Fruit fly (Drosophila melanogaster) whole organism, adult: ENCODE results near the gene sala.

ENCODE experiments used
- CG11617 ChIP-seq: fragments of 200-800 bp; sonication (Bioruptor generic); optimal IDR thresholded peaks from 2 replicates; lab custom pipeline; 2017; ENCODE audit warnings: mild to moderate bottlenecking, missing biosample characterization, missing genetic modification reagents, missing genetic modification characterization
- CG12768 ChIP-seq: fragments of 200-800 bp; sonication (Bioruptor generic); optimal IDR thresholded peaks from 2 replicates; lab custom pipeline; 2017; ENCODE audit warnings: missing biosample characterization, missing genetic modification characterization, mild to moderate bottlenecking, moderate library complexity, missing genetic modification reagents
- CG14711 ChIP-seq: fragments of 200-800 bp; sonication (Bioruptor generic); optimal IDR thresholded peaks from 2 replicates; lab custom pipeline; 2018; ENCODE audit warnings: missing biosample characterization, mild to moderate bottlenecking, missing genetic modification characterization, moderate library complexity
- CG1620 ChIP-seq: fragments of 200-800 bp; sonication (Bioruptor generic); optimal IDR thresholded peaks from 2 replicates; lab custom pipeline; 2016; ENCODE audit warnings: missing biosample characterization, missing genetic modification characterization
- CG33017 ChIP-seq: fragments of 200-800 bp; sonication (Bioruptor generic); optimal IDR thresholded peaks from 2 replicates; lab custom pipeline; 2018; ENCODE audit warnings: missing biosample characterization, mild to moderate bottlenecking, missing genetic modification characterization, moderate library complexity
- CG5204 ChIP-seq: fragments of 200-800 bp; sonication (Bioruptor generic); optimal IDR thresholded peaks from 2 replicates; lab custom pipeline; 2016; ENCODE audit warnings: missing biosample characterization, missing genetic modification characterization
- CG7045 ChIP-seq: fragments of 200-800 bp; sonication (Bioruptor generic); optimal IDR thresholded peaks from 2 replicates; lab custom pipeline; 2017; ENCODE audit warnings: missing biosample characterization, mild to moderate bottlenecking, missing genetic modification characterization
- CG7101 ChIP-seq: fragments of 200-800 bp; sonication (Bioruptor generic); optimal IDR thresholded peaks from 2 replicates; lab custom pipeline; 2018; ENCODE audit warnings: missing biosample characterization, mild to moderate bottlenecking, missing genetic modification characterization, moderate library complexity
- Clk ChIP-seq: fragments of 200-800 bp; sonication (Bioruptor generic); optimal IDR thresholded peaks from 2 replicates; lab custom pipeline; 2017; ENCODE audit warnings: missing biosample characterization, missing genetic modification characterization
- Crg-1 ChIP-seq: fragments of 200-800 bp; sonication (Bioruptor generic); optimal IDR thresholded peaks from 2 replicates; lab custom pipeline; 2016; ENCODE audit warnings: missing biosample characterization, missing genetic modification characterization
- Hr96 ChIP-seq: fragments of 200-800 bp; sonication (Bioruptor generic); optimal IDR thresholded peaks from 2 replicates; lab custom pipeline; 2016; ENCODE audit warnings: missing biosample characterization, missing genetic modification characterization
- Mnt ChIP-seq: fragments of 200-800 bp; sonication (Bioruptor generic); optimal IDR thresholded peaks from 2 replicates; lab custom pipeline; 2016; ENCODE audit warnings: missing biosample characterization, mild to moderate bottlenecking, missing genetic modification characterization
- bab1 ChIP-seq: fragments of 200-800 bp; sonication (Bioruptor generic); optimal IDR thresholded peaks from 3 replicates; lab custom pipeline; 2019; ENCODE audit warnings: missing biosample characterization, mild to moderate bottlenecking, missing genetic modification characterization, moderate library complexity
- cic ChIP-seq: fragments of 200-800 bp; sonication (Bioruptor generic); optimal IDR thresholded peaks from 2 replicates; lab custom pipeline; 2017; ENCODE audit warnings: missing biosample characterization, mild to moderate bottlenecking, missing genetic modification characterization, moderate library complexity
- cnc ChIP-seq, 2 experiments: fragments of >200 bp; optimal IDR thresholded peaks; 2 replicates each; lab custom pipeline; 2017
- kay ChIP-seq: fragments of 200-800 bp; sonication (Bioruptor generic); peaks from one replicate; lab custom pipeline; 2016; ENCODE audit warnings: missing biosample characterization, missing genetic modification characterization, borderline replicate concordance
- ovo ChIP-seq: fragments of 200-800 bp; sonication (Bioruptor generic); optimal IDR thresholded peaks from 2 replicates; lab custom pipeline; 2016; ENCODE audit warnings: missing biosample characterization, missing genetic modification characterization
- pad ChIP-seq: fragments of 200-800 bp; sonication (Bioruptor generic); optimal IDR thresholded peaks from 3 replicates; lab custom pipeline; 2017; ENCODE audit warnings: missing biosample characterization, missing genetic modification characterization, mild to moderate bottlenecking, moderate library complexity, missing genetic modification reagents
- tj ChIP-seq: fragments of 200-800 bp; sonication (Bioruptor generic); optimal IDR thresholded peaks from 3 replicates; lab custom pipeline; 2017; ENCODE audit warnings: missing biosample characterization, mild to moderate bottlenecking, missing genetic modification characterization, moderate library complexity
- toe ChIP-seq: fragments of 200-800 bp; sonication (Bioruptor generic); optimal IDR thresholded peaks from 2 replicates; lab custom pipeline; 2016; ENCODE audit warnings: missing biosample characterization, missing genetic modification characterization

The sala gene

DNA sequence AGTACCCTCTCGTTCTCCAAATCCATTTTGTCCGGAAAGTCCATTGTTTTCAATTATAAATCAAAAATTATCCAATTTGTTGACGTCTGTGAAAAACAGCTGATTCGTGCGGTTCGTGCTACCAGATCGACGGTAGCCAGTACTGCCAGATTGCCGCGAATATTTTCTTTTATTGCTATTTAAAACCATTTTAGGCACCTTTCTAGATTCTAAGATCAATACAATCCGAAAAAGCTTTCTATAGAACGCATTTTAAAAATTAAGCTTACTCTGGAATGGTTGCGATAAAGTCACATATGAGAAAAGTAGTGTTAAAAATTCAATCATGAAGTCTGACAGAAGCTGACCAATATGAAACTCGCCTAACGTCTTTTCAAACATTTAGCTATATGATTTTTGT lies 14.3 kb downstream of the sala start, which contains the start of gene Cog8:
Cog8 (minus strand) TSS at position 110 of the 400 bp plus-strand sequence.
- TF ChIP-seq cnc (optimal IDR thresholded peaks at IDR 0.05; lab: Kevin White, UChicago), result no peak
- TF ChIP-seq CG7101 (tag; lab: Kevin White, UChicago), result peak; percentile 22
- TF ChIP-seq CG5204 (GFP tag; lab: Kevin White, UChicago), result peak; percentile 34
- TF ChIP-seq Clk (GFP tag; lab: Kevin White, UChicago), result no peak
- no peak for TF ChIP-seq CG33017
- TF ChIP-seq CG14711 (tag; lab: Kevin White, UChicago), result peak; percentile 22
- peak; percentile 63 for TF ChIP-seq Crg-1
- no peak for TF ChIP-seq pad (GFP tag; lab: Kevin White, UChicago)
- peak; percentile 27 for TF ChIP-seq toe (GFP tag; lab: Kevin White, UChicago)
- no peak for TF ChIP-seq cic (GFP tag; lab: Kevin White, UChicago)
- TF ChIP-seq bab1 (GFP tag; lab: Kevin White, UChicago), result peak; percentile 27
- no peak for TF ChIP-seq tj (GFP tag; lab: Kevin White, UChicago)
- TF ChIP-seq ovo, result no peak
- peak; percentile 4 for TF ChIP-seq Mnt (GFP tag; lab: Kevin White, UChicago)
- TF ChIP-seq kay, result no peak
- TF ChIP-seq CG7045 (GFP tag; lab: Kevin White, UChicago), result no peak
- no peak for TF ChIP-seq CG11617 (GFP tag; lab: Kevin White, UChicago)
- no peak for TF ChIP-seq Hr96 (GFP tag; lab: Kevin White, UChicago)
- peak; percentile 39 for TF ChIP-seq CG1620 (GFP tag; lab: Kevin White, UChicago)
- TF ChIP-seq CG12768, result no peak

DNA sequence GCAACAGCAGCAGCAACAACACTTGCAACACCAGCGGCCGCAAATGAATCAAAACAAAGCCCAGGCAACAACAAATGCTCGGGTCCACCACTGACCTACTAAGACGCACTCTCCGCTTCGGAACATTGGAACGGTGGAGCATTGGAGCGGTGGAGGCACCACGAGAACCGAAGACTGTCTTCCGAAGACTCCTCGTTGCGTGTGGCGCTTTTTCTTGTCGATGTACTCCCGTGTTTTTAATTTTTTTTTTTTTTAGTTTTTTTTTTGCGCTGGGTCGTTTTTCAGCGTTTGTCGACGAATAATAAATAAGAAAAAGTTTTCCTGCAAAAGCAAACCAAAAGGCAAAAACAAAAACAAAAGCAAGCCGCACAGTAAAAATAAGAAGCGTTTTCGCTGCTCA lies 16.1 kb downstream of the sala start:
- TF ChIP-seq Mnt (GFP tag; lab: Kevin White, UChicago) (no peak), bab1 (GFP tag; lab: Kevin White, UChicago) (no peak), cnc (optimal IDR thresholded peaks at IDR 0.05; lab: Kevin White, UChicago) (no peak), Clk (GFP tag; lab: Kevin White, UChicago) (no peak), ovo (no peak), CG5204 (GFP tag; lab: Kevin White, UChicago) (no peak), CG7045 (GFP tag; lab: Kevin White, UChicago) (no peak), tj (GFP tag; lab: Kevin White, UChicago) (no peak)

DNA sequence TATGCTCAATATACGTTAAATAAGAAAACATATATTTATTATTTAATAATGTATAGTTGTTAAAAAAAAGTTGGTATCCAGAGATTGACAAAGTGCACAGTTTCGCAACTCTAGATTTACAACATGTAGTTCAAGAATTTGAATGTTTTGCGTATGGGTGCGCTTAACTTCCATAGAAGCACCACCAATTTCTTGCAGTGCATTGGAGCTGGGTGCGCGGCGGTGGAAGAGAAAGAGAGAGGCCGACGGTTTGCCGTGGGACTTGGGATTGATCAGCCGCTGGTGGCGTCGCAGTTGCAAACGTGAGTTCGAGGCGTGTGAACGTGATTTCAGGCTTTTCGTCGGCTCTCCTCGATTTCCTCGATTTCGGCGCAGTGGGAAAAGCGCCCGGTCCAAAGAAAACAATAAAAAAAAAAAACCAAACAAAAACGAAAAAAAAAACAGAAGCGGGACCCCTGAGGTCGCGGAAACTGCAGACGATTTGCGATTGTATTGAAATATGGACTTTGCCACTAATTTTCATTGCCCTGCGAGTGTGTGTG lies 17.0 kb downstream of the sala start, which contains the start of gene spz4:
spz4 (plus strand) TSS at position 289 of the 542 bp plus-strand sequence.
- TF ChIP-seq CG5204 (GFP tag; lab: Kevin White, UChicago), result no peak
- TF ChIP-seq CG14711 (tag; lab: Kevin White, UChicago), result no peak
- no peak for TF ChIP-seq ovo

DNA sequence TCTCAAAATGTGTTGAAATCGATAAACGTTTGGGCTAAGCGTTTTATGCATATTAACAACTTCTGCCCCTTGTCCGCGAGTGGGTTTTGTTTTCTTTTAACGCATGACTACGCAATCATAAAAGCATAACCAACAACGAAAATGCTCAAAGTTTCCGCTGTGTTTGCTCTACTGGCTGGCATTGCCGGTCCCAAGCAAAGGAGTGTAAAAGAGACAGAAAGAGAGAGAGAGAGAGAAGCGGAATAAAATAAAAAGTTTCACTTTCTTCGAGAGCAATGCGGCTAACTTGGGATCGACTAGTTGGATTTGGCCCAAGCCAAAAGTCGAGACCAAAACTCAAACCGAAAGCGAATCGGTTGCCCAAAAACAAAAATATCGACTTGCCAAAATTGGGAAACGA lies 18.2 kb downstream of the sala start:
- TF ChIP-seq CG7045 (GFP tag; lab: Kevin White, UChicago), result no peak
- no peak for TF ChIP-seq CG1620 (GFP tag; lab: Kevin White, UChicago)
- TF ChIP-seq ovo, result no peak
- TF ChIP-seq cnc (optimal IDR thresholded peaks at IDR 0.05; lab: Kevin White, UChicago), result no peak
- TF ChIP-seq CG14711 (tag; lab: Kevin White, UChicago), result no peak
- no peak for TF ChIP-seq pad (GFP tag; lab: Kevin White, UChicago)
- TF ChIP-seq tj (GFP tag; lab: Kevin White, UChicago), result no peak
- TF ChIP-seq kay, result no peak
- TF ChIP-seq CG33017, result no peak
- TF ChIP-seq CG5204 (GFP tag; lab: Kevin White, UChicago), result no peak
- TF ChIP-seq Hr96 (GFP tag; lab: Kevin White, UChicago), result no peak

DNA sequence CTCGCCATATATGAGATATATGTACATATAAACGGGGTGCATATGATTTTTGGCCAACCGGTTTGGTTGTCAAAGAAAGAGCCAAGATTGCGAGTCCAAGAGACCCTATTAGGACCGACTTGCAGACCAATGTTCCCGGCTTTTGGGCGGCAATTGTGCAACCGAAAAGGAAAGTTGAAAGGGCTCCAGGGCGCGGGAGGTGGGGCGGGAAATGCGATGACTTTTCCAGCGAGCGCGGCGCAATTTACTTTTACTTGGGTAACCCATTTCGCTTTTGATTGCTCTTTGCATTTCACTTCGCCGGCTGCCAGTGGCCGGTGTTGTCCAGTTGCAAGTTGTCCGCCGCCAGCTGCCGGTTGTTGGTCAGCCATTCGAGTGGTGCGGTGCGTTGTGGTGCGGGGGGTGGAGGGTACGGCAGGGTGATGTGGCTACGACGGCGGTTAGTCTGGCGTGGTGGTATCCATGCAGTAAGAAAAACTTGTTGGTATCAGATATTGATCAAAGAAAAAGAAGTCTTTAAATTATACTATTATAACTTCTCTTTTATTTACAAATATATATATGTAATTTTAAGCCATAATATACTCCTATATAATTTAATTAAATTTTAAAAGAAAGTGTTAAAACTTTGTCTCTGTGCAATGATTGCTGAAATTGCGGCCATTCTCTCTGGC lies 20.5 kb downstream of the sala start:
- TF ChIP-seq tj (GFP tag; lab: Kevin White, UChicago) (no peak), ovo (no peak), CG7101 (tag; lab: Kevin White, UChicago) (no peak), Crg-1 (no peak), kay (no peak), Clk (GFP tag; lab: Kevin White, UChicago) (no peak), CG7045 (GFP tag; lab: Kevin White, UChicago) (no peak), cic (GFP tag; lab: Kevin White, UChicago) (no peak), pad (GFP tag; lab: Kevin White, UChicago) (no peak), CG12768 (no peak), cnc (optimal IDR thresholded peaks at IDR 0.05; lab: Kevin White, UChicago) (no peak), CG11617 (GFP tag; lab: Kevin White, UChicago) (no peak), bab1 (GFP tag; lab: Kevin White, UChicago) (no peak)

DNA sequence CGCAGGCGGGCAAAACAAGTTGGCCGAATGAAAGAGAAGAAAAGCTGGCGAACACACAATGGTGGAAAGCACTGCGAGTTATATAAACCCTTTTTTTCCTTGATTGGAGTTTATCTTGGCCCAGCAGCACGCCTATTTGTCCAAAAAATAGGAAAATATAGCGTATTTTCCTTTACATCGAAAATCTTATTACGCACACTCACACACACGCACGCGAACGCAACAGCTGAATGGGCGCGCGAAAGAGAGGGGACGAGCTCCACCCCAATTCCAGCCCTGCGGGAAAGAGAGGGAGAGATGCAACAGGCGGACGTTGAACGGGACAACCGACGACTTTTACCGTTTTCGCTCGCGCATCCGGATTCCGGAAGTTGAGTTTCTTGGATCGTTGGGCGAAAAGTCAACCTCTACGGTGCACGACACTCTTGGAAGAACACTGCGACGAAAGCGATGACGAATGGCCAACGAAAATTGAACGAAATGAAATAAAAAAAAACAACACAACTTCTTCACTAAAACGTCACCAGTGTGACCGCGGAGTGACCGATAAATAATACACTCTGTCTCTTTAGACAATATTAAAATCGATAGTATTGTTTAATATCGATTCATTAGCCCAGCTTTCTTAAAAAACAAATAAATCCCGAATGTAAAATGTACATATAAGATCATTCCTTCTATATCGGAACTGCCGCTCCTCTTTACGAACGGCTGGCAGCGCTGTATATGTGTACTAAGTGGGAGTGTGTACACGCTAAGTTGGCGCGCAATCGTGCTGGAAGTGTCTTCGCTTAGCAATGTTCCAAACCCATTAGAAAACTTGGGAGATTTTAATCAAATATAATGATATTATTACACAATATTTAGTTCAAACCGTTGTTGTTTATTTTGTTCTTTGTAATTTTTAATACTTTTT lies 32.3 kb downstream of the sala start, which contains the start of the genes Dlg5 and CG4970:
Dlg5 (minus strand) TSS at position 556 of the 916 bp plus-strand sequence.
CG4970 (plus strand) TSS at position 866 of the 916 bp plus-strand sequence.
- TF ChIP-seq Mnt (GFP tag; lab: Kevin White, UChicago) (peak; percentile 17), Crg-1 (no peak), CG5204 (GFP tag; lab: Kevin White, UChicago) (no peak), toe (GFP tag; lab: Kevin White, UChicago) (no peak), Hr96 (GFP tag; lab: Kevin White, UChicago) (peak; percentile 0), cnc (optimal IDR thresholded peaks at IDR 0.05; lab: Kevin White, UChicago) (no peak), Clk (GFP tag; lab: Kevin White, UChicago) (no peak), cic (GFP tag; lab: Kevin White, UChicago) (peak; percentile 92), CG14711 (tag; lab: Kevin White, UChicago) (no peak), pad (GFP tag; lab: Kevin White, UChicago) (peak; percentile 52), CG7045 (GFP tag; lab: Kevin White, UChicago) (peak; percentile 7), ovo (peak; percentile 75), CG1620 (GFP tag; lab: Kevin White, UChicago) (no peak), CG11617 (GFP tag; lab: Kevin White, UChicago) (no peak), CG7101 (tag; lab: Kevin White, UChicago) (no peak), CG12768 (peak; percentile 45), kay (no peak), tj (GFP tag; lab: Kevin White, UChicago) (peak; percentile 2), bab1 (GFP tag; lab: Kevin White, UChicago) (peak; percentile 9), CG33017 (no peak)
